Worm (Caenorhabditis elegans) whole organism, L3 larva: ENCODE measurements around the gene W03F8.4.

Source experiments
- ama-1 ChIP-seq: fragments of 150-350 bp; optimal IDR thresholded peaks from 2 replicates; lab custom pipeline; 2018
- elt-1 ChIP-seq: fragments of 150-350 bp; optimal IDR thresholded peaks from 2 replicates; lab custom pipeline; 2014; ENCODE audit warnings: missing biosample characterization, missing genetic modification characterization
- nhr-11 ChIP-seq: fragments of 150-350 bp; optimal IDR thresholded peaks from 2 replicates; lab custom pipeline; 2014; ENCODE audit warnings: missing biosample characterization, missing genetic modification characterization
- nhr-12 ChIP-seq: fragments of 150-350 bp; optimal IDR thresholded peaks from 2 replicates; lab custom pipeline; 2014; ENCODE audit warnings: missing biosample characterization, missing genetic modification characterization
- nhr-237 ChIP-seq: fragments of 150-350 bp; optimal IDR thresholded peaks from 2 replicates; lab custom pipeline; 2014; ENCODE audit warnings: missing biosample characterization, missing genetic modification characterization
- unc-62 ChIP-seq: fragments of 150-350 bp; sonication (generic microtip); optimal IDR thresholded peaks from 4 replicates; lab custom pipeline; 2014; ENCODE audit warnings: missing biosample characterization, missing genetic modification reagents, missing genetic modification characterization
- ztf-11 ChIP-seq: fragments of 150-350 bp; optimal IDR thresholded peaks from 2 replicates; lab custom pipeline; 2014; ENCODE audit warnings: missing biosample characterization, missing genetic modification characterization

- no peak for TF ChIP-seq elt-1 (tag; lab: Kevin White, UChicago)
- TF ChIP-seq ztf-11 = no peak
- TF ChIP-seq nhr-11 = no peak
- no peak for TF ChIP-seq nhr-12 (tag; lab: Kevin White, UChicago)
- TF ChIP-seq nhr-237 = no peak
- TF ChIP-seq ama-1 (lab: Kevin White, UChicago) = no peak
- TF ChIP-seq unc-62 (GFP tag; lab: Kevin White, UChicago) = no peak
Measured at ce11 chrIV:5230530-5230929, 46.6 kb downstream of the W03F8.4 start, which contains the start of gene thn-5.
